Worm (Caenorhabditis elegans) whole organism, early embryonic: Measurements from ENCODE around the gene rmh-2.

ENCODE experiments used
- B0310.2 ChIP-seq: sonication (generic microtip); optimal IDR thresholded peaks from 2 replicates; lab custom pipeline; 2016; ENCODE audit warnings: mild to moderate bottlenecking, missing genetic modification characterization, missing compliant biosample characterization
- F13C5.2 ChIP-seq: sonication (generic microtip); optimal IDR thresholded peaks from 2 replicates; lab custom pipeline; 2017; ENCODE audit warnings: mild to moderate bottlenecking, missing genetic modification characterization, inconsistent platforms, missing compliant biosample characterization
- aly-1 ChIP-seq: sonication (generic microtip); optimal IDR thresholded peaks from 2 replicates; lab custom pipeline; 2016; ENCODE audit warnings: missing genetic modification characterization, missing compliant biosample characterization
- ama-1 ChIP-seq: fragments of 150-350 bp; optimal IDR thresholded peaks from 2 replicates; lab custom pipeline; 2014
- ceh-13 ChIP-seq: fragments of 200-800 bp; sonication (Bioruptor generic); optimal IDR thresholded peaks from 2 replicates; lab custom pipeline; 2018; ENCODE audit warnings: mild to moderate bottlenecking, missing genetic modification characterization, missing compliant biosample characterization
- ceh-36 ChIP-seq: sonication (generic microtip); optimal IDR thresholded peaks from 2 replicates; lab custom pipeline; 2016; ENCODE audit warnings: missing genetic modification characterization, inconsistent platforms, missing compliant biosample characterization
- ets-7 ChIP-seq: sonication (generic microtip); optimal IDR thresholded peaks from 2 replicates; lab custom pipeline; 2016; ENCODE audit warnings: missing genotype, missing genetic modification characterization, missing compliant biosample characterization
- flt-1 ChIP-seq: fragments of 200-800 bp; sonication (Bioruptor generic); IDR thresholded peaks from 2 replicates; pipeline ENCODE4 v1.3.6; 2022; ENCODE audit warnings: missing genetic modification characterization, missing compliant biosample characterization
- hmbx-1 ChIP-seq: sonication (generic microtip); optimal IDR thresholded peaks from 2 replicates; lab custom pipeline; 2016; ENCODE audit warnings: mild to moderate bottlenecking, missing genetic modification characterization, missing compliant biosample characterization
- hmg-4 ChIP-seq: fragments of 200-800 bp; sonication (Bioruptor generic); optimal IDR thresholded peaks from 2 replicates; lab custom pipeline; 2018; ENCODE audit warnings: mild to moderate bottlenecking, missing genetic modification characterization, missing compliant biosample characterization
- hnd-1 ChIP-seq: sonication (generic microtip); optimal IDR thresholded peaks from 2 replicates; lab custom pipeline; 2016; ENCODE audit warnings: missing genetic modification characterization, missing compliant biosample characterization
- pes-1 ChIP-seq: fragments of 200-800 bp; sonication (Bioruptor generic); IDR thresholded peaks from 2 replicates; pipeline ENCODE4 v1.3.6; 2022; ENCODE audit warnings: missing genetic modification reagents, missing genetic modification characterization, missing compliant biosample characterization
- scrt-1 ChIP-seq: fragments of 200-800 bp; sonication (Bioruptor generic); IDR thresholded peaks from 2 replicates; pipeline ENCODE4 v1.3.6; 2022; ENCODE audit warnings: missing genetic modification characterization, missing compliant biosample characterization
- sea-1 ChIP-seq: fragments of 200-800 bp; sonication (Bioruptor generic); conservative IDR thresholded peaks from 2 replicates; pipeline ENCODE4 v1.3.6; 2022; ENCODE audit warnings: missing genetic modification characterization, missing compliant biosample characterization
- tbx-11 ChIP-seq: fragments of 200-800 bp; sonication (Bioruptor generic); IDR thresholded peaks from 2 replicates; pipeline ENCODE4 v1.3.6; 2022; ENCODE audit warnings: missing genetic modification characterization, missing compliant biosample characterization
- tbx-37 ChIP-seq: fragments of 200-800 bp; sonication (Bioruptor generic); conservative IDR thresholded peaks from 2 replicates; pipeline ENCODE4 v1.3.6; 2022; ENCODE audit warnings: missing genetic modification reagents, missing genetic modification characterization, missing compliant biosample characterization
- tra-4 ChIP-seq: sonication (generic microtip); optimal IDR thresholded peaks from 2 replicates; lab custom pipeline; 2017; ENCODE audit warnings: missing genetic modification characterization, missing compliant biosample characterization

Gene rmh-2

DNA sequence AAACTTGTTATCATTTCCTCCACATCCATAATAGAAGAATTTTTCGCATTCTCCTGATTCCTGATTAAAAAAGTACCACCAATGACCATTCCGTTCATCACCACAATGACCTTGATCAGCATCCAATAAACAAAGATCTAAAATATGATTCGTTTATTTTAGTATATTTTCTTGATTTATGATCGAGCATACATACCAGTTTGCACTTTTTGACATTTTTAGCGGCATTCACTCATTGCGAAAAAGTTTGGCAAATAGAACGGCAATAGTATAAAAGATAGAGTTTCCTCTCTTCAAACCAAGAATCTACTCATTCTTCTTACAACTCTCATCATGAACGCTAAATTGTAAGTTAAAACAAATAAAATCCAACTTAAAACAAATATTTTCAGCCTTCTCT, 16.7 kb downstream of the rmh-2 start, which contains the start of gene fipr-10:
TSS of gene fipr-10 (plus strand) at position 301 of the 400 bp plus-strand sequence.
- TF ChIP-seq sea-1 (GFP tag; lab: Robert Waterston, UW) (no peak), ceh-13 (GFP tag; lab: Kevin White, UChicago) (no peak), ama-1 (lab: Kevin White, UChicago) (no peak), ceh-36 (tag; lab: Kevin White, UChicago) (no peak), tbx-11 (no peak), tbx-37 (GFP tag; lab: Robert Waterston, UW) (no peak), B0310.2 (tag; lab: Kevin White, UChicago) (no peak), scrt-1 (no peak), F13C5.2 (tag; lab: Kevin White, UChicago) (no peak), hnd-1 (tag; lab: Kevin White, UChicago) (no peak)

DNA sequence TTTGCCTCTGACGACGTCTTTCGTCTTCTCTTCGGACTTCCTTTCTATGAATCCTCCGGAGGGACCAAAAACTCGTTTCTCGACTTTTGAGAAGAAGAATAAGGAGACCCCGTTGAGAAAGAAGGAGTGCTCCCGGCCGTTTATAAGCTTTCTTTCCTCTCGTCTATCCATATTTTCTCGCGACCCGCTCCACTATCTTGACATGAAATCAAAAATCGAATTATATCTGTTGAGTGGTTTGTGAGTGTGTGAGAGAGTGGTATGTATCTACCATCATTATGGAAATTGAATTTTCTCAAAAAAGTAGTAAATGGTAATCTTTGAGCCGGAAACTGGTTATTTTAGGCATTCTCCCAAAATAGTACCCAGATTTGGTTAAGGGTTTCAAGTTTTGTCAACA, 19.4 kb downstream of the rmh-2 start:
- no peak for TF ChIP-seq ceh-36 (tag; lab: Kevin White, UChicago)
- TF ChIP-seq B0310.2 (tag; lab: Kevin White, UChicago): no peak
- TF ChIP-seq ceh-13 (GFP tag; lab: Kevin White, UChicago): no peak
- TF ChIP-seq pes-1: no peak
- no peak for TF ChIP-seq sea-1 (GFP tag; lab: Robert Waterston, UW)
- no peak for TF ChIP-seq flt-1
- no peak for TF ChIP-seq ama-1 (lab: Kevin White, UChicago)

ce11 chrV:9909624-9910023, 21.0 kb downstream of the rmh-2 start:
- TF ChIP-seq hmbx-1 (tag; lab: Kevin White, UChicago) (no peak), aly-1 (no peak), scrt-1 (no peak)

DNA sequence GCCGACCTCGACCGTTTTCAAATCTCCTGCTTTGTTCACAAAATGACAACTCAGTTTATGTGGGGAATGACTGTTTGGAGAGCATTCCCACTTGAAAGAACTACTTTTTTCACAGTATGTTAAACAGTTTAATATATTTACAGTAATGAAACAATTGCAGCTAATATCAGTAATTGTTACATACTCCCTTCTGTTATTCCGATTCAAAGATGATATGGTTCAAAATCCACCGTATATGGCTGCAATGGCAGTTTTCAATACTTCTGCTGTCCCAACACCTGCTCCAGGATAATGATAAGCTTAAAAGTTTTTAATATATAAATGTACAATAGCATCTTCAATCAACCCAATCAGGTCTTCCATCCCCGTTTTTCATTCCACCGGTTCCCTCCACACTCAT, 23.4 kb downstream of the rmh-2 start:
- no peak for TF ChIP-seq hnd-1 (tag; lab: Kevin White, UChicago)
- TF ChIP-seq aly-1: no peak
- TF ChIP-seq B0310.2 (tag; lab: Kevin White, UChicago): no peak
- TF ChIP-seq tbx-37 (GFP tag; lab: Robert Waterston, UW): no peak
- no peak for TF ChIP-seq ceh-13 (GFP tag; lab: Kevin White, UChicago)
- TF ChIP-seq scrt-1: no peak
- TF ChIP-seq ama-1 (lab: Kevin White, UChicago): no peak
- no peak for TF ChIP-seq tbx-11
- no peak for TF ChIP-seq tra-4 (tag; lab: Kevin White, UChicago)
- TF ChIP-seq ets-7 (tag; lab: Kevin White, UChicago): no peak
- no peak for TF ChIP-seq flt-1
- TF ChIP-seq ceh-36 (tag; lab: Kevin White, UChicago): no peak
- TF ChIP-seq hmbx-1 (tag; lab: Kevin White, UChicago): no peak
- no peak for TF ChIP-seq sea-1 (GFP tag; lab: Robert Waterston, UW)
- TF ChIP-seq pes-1: no peak
- TF ChIP-seq F13C5.2 (tag; lab: Kevin White, UChicago): no peak
- no peak for TF ChIP-seq hmg-4 (GFP tag; lab: Kevin White, UChicago)

ce11 chrV:9906115-9906514, 24.5 kb downstream of the rmh-2 start, which contains the start of gene fipr-11:
Gene fipr-11 (minus strand): TSS chrV:9906215.
- no peak for TF ChIP-seq flt-1
- no peak for TF ChIP-seq pes-1
- TF ChIP-seq hmg-4 (GFP tag; lab: Kevin White, UChicago): no peak
- no peak for TF ChIP-seq ceh-13 (GFP tag; lab: Kevin White, UChicago)
- TF ChIP-seq F13C5.2 (tag; lab: Kevin White, UChicago): no peak
- TF ChIP-seq aly-1: no peak
- no peak for TF ChIP-seq tbx-37 (GFP tag; lab: Robert Waterston, UW)
- no peak for TF ChIP-seq tra-4 (tag; lab: Kevin White, UChicago)
- no peak for TF ChIP-seq hmbx-1 (tag; lab: Kevin White, UChicago)
- TF ChIP-seq scrt-1: no peak
- no peak for TF ChIP-seq ceh-36 (tag; lab: Kevin White, UChicago)
- no peak for TF ChIP-seq B0310.2 (tag; lab: Kevin White, UChicago)
- TF ChIP-seq hnd-1 (tag; lab: Kevin White, UChicago): no peak

DNA sequence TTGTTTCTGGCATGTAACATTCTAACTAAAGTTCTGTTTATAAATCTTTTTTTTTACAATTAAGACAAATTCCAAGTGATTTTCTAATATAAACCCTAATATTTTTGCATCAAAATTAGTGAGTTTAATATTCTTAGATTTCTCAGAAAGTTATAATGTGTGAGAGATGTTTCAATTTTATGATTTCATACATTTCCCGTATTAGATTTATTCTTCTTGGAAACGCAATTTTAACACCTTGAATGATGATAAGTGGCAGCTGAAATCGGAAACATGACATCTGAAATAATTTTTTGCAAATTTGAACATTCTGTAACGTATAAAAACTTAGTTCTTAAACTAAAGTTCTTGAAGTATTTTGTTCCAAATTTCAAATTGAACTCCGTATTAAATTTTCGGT, 29.5 kb downstream of the rmh-2 start:
- TF ChIP-seq pes-1 (no peak), sea-1 (GFP tag; lab: Robert Waterston, UW) (no peak), hmbx-1 (tag; lab: Kevin White, UChicago) (no peak), tbx-37 (GFP tag; lab: Robert Waterston, UW) (no peak), ceh-36 (tag; lab: Kevin White, UChicago) (no peak), flt-1 (no peak), F13C5.2 (tag; lab: Kevin White, UChicago) (no peak), ets-7 (tag; lab: Kevin White, UChicago) (no peak), tra-4 (tag; lab: Kevin White, UChicago) (no peak), scrt-1 (no peak), ceh-13 (GFP tag; lab: Kevin White, UChicago) (no peak), tbx-11 (no peak), ama-1 (lab: Kevin White, UChicago) (no peak), B0310.2 (tag; lab: Kevin White, UChicago) (no peak), hmg-4 (GFP tag; lab: Kevin White, UChicago) (no peak), hnd-1 (tag; lab: Kevin White, UChicago) (no peak), aly-1 (no peak)

ce11 chrV:9899278-9899677, 31.3 kb downstream of the rmh-2 start, which contains the start of gene egl-47:
Gene egl-47 (plus strand): TSS chrV:9899578.
- TF ChIP-seq scrt-1 (no peak), tra-4 (tag; lab: Kevin White, UChicago) (no peak), F13C5.2 (tag; lab: Kevin White, UChicago) (no peak), ceh-13 (GFP tag; lab: Kevin White, UChicago) (no peak), pes-1 (no peak), aly-1 (no peak)

ce11 chrV:9889629-9890028, 40.9 kb downstream of the rmh-2 start, which contains the start of gene fshr-1:
Gene fshr-1 (plus strand): TSS chrV:9889837.
- TF ChIP-seq ets-7 (tag; lab: Kevin White, UChicago) (no peak), hmbx-1 (tag; lab: Kevin White, UChicago) (no peak), pes-1 (no peak), aly-1 (no peak)
